Fruit fly (Drosophila melanogaster) whole organism, embryonic: Measurements from ENCODE around the gene CG33969.

Source experiments
- ATbp ChIP-seq: fragments of 200-800 bp; sonication (Bioruptor generic); optimal IDR thresholded peaks from 2 replicates; lab custom pipeline; 2017; ENCODE audit warnings: missing biosample characterization, mild to moderate bottlenecking, missing genetic modification characterization, missing genetic modification reagents
- Antp ChIP-seq: fragments of 200-800 bp; sonication (Bioruptor generic); optimal IDR thresholded peaks from 3 replicates; lab custom pipeline; 2016; ENCODE audit warnings: missing biosample characterization, missing genetic modification characterization
- CG12071 ChIP-seq: fragments of 200-800 bp; sonication (Bioruptor generic); optimal IDR thresholded peaks from 3 replicates; lab custom pipeline; 2018; ENCODE audit warnings: missing biosample characterization, mild to moderate bottlenecking, missing genetic modification characterization
- CG12104 ChIP-seq: fragments of 200-800 bp; sonication (Bioruptor generic); optimal IDR thresholded peaks from 3 replicates; lab custom pipeline; 2016; ENCODE audit warnings: missing biosample characterization, missing genetic modification characterization
- CG14014 ChIP-seq: fragments of 200-800 bp; sonication (Bioruptor generic); IDR thresholded peaks from 2 replicates; pipeline ENCODE4 v1.3.6; 2022; ENCODE audit warnings: missing biosample characterization, missing genetic modification characterization
- CG15696 ChIP-seq: fragments of 200-800 bp; sonication (Bioruptor generic); optimal IDR thresholded peaks from 2 replicates; lab custom pipeline; 2019; ENCODE audit warnings: missing biosample characterization, mild to moderate bottlenecking, missing genetic modification characterization, moderate library complexity
- CG17385 ChIP-seq: fragments of 200-800 bp; sonication (Bioruptor generic); optimal IDR thresholded peaks from 3 replicates; lab custom pipeline; 2018; ENCODE audit warnings: missing biosample characterization, mild to moderate bottlenecking, missing genetic modification characterization
- CG17568 ChIP-seq: fragments of 200-800 bp; sonication (Bioruptor generic); optimal IDR thresholded peaks from 2 replicates; lab custom pipeline; 2018; ENCODE audit warnings: missing biosample characterization, mild to moderate bottlenecking, missing genetic modification characterization, moderate library complexity
- CG18599 ChIP-seq: fragments of 200-800 bp; sonication (Bioruptor generic); optimal IDR thresholded peaks from 3 replicates; lab custom pipeline; 2017; ENCODE audit warnings: missing biosample characterization, missing genetic modification characterization, mild to moderate bottlenecking, moderate library complexity, missing genetic modification reagents
- CG2678 ChIP-seq: fragments of 200-800 bp; sonication (Bioruptor generic); optimal IDR thresholded peaks from 3 replicates; lab custom pipeline; 2019; ENCODE audit warnings: missing biosample characterization, mild to moderate bottlenecking, missing genetic modification characterization, moderate library complexity
- CG2875 ChIP-seq: fragments of 200-800 bp; sonication (Bioruptor generic); optimal IDR thresholded peaks from 2 replicates; lab custom pipeline; 2017; ENCODE audit warnings: missing biosample characterization, mild to moderate bottlenecking, missing genetic modification characterization, missing genetic modification reagents
- CG3407 ChIP-seq: fragments of 200-800 bp; sonication (Bioruptor generic); optimal IDR thresholded peaks from 2 replicates; lab custom pipeline; 2018; ENCODE audit warnings: missing biosample characterization, mild to moderate bottlenecking, missing genetic modification characterization
- CG6689 ChIP-seq: fragments of 200-800 bp; sonication (Bioruptor generic); IDR thresholded peaks from 2 replicates; pipeline ENCODE4 v1.3.6; 2022; ENCODE audit warnings: missing biosample characterization, missing genetic modification characterization
- CG7786 ChIP-seq: fragments of 200-800 bp; sonication (Bioruptor generic); optimal IDR thresholded peaks from 2 replicates; lab custom pipeline; 2016; ENCODE audit warnings: missing biosample characterization, missing genetic modification characterization
- CG7963 ChIP-seq: fragments of 200-800 bp; sonication (Bioruptor generic); IDR thresholded peaks from 3 replicates; pipeline ENCODE4 v1.3.6; 2022; ENCODE audit warnings: missing biosample characterization, missing genetic modification characterization; ENCODE audit not compliant: partially characterized antibody
- CTCF ChIP-seq: fragments of 200-800 bp; sonication (Bioruptor generic); optimal IDR thresholded peaks from 2 replicates; lab custom pipeline; 2017; ENCODE audit warnings: missing biosample characterization, mild to moderate bottlenecking, missing genetic modification characterization, moderate library complexity
- CrebB ChIP-seq: fragments of 200-800 bp; sonication (Bioruptor generic); optimal IDR thresholded peaks from 3 replicates; lab custom pipeline; 2018; ENCODE audit warnings: missing biosample characterization, mild to moderate bottlenecking, missing genetic modification characterization
- Deaf1 ChIP-seq: fragments of 200-800 bp; optimal IDR thresholded peaks from 3 replicates; lab custom pipeline; 2019; ENCODE audit warnings: missing biosample characterization, mild to moderate bottlenecking, missing genetic modification characterization, moderate library complexity
- Dek ChIP-seq: fragments of 200-800 bp; sonication (Bioruptor generic); optimal IDR thresholded peaks from 3 replicates; lab custom pipeline; 2019; ENCODE audit warnings: missing biosample characterization, mild to moderate bottlenecking, missing genetic modification characterization, moderate library complexity
- Fer3 ChIP-seq: fragments of 200-800 bp; sonication (Bioruptor generic); optimal IDR thresholded peaks from 2 replicates; lab custom pipeline; 2018; ENCODE audit warnings: missing biosample characterization, mild to moderate bottlenecking, missing genetic modification characterization, moderate library complexity
- Hr78 ChIP-seq, 2 experiments: fragments of 200-800 bp in 1 of 2; fragments of >200 bp in 1 of 2; sonication (Bioruptor generic) in 1 of 2; optimal IDR thresholded peaks; 2 replicates each; lab custom pipeline; 2017 to 2019; ENCODE audit warnings: missing biosample characterization in 2 of 2, missing genetic modification characterization in 2 of 2, mild to moderate bottlenecking in 1 of 2, moderate library complexity in 1 of 2
- MTF-1 ChIP-seq: fragments of 200-800 bp; sonication (Bioruptor generic); optimal IDR thresholded peaks from 2 replicates; lab custom pipeline; 2018; ENCODE audit warnings: missing biosample characterization, mild to moderate bottlenecking, missing genetic modification characterization, borderline replicate concordance
- Meics ChIP-seq: fragments of 200-800 bp; sonication (Bioruptor generic); optimal IDR thresholded peaks from 2 replicates; lab custom pipeline; 2017; ENCODE audit warnings: missing biosample characterization, mild to moderate bottlenecking, missing genetic modification characterization
- Myb ChIP-seq: fragments of 200-800 bp; sonication (Bioruptor generic); optimal IDR thresholded peaks from 2 replicates; lab custom pipeline; 2016; ENCODE audit warnings: missing biosample characterization, missing genetic modification characterization
- NfI ChIP-seq: fragments of 200-800 bp; sonication (Bioruptor generic); optimal IDR thresholded peaks from 3 replicates; lab custom pipeline; 2018; ENCODE audit warnings: missing biosample characterization, mild to moderate bottlenecking, missing genetic modification characterization, moderate library complexity
- Pdp1 ChIP-seq, 2 experiments: fragments of 200-800 bp; sonication (Bioruptor generic); optimal IDR thresholded peaks; 3 replicates each; lab custom pipeline; 2016; ENCODE audit warnings: missing biosample characterization in 2 of 2, missing genetic modification characterization in 2 of 2, mild to moderate bottlenecking in 1 of 2, moderate library complexity in 1 of 2
- Vsx1 ChIP-seq: fragments of 200-800 bp; sonication (Bioruptor generic); optimal IDR thresholded peaks from 2 replicates; lab custom pipeline; 2017; ENCODE audit warnings: missing biosample characterization, mild to moderate bottlenecking, missing genetic modification characterization, missing genetic modification reagents
- ac ChIP-seq: fragments of 200-800 bp; sonication (Bioruptor generic); optimal IDR thresholded peaks from 3 replicates; lab custom pipeline; 2017; ENCODE audit warnings: missing biosample characterization, mild to moderate bottlenecking, missing genetic modification characterization
- bsh ChIP-seq, 2 experiments: fragments of 200-800 bp; sonication (Bioruptor generic); optimal IDR thresholded peaks; 2 replicates each; lab custom pipeline; 2017 to 2018; ENCODE audit warnings: mild to moderate bottlenecking in 2 of 2, missing biosample characterization in 2 of 2, missing genetic modification characterization in 2 of 2, moderate library complexity in 1 of 2
- chinmo ChIP-seq: fragments of 200-800 bp; sonication (Bioruptor generic); IDR thresholded peaks from 4 replicates; pipeline ENCODE4 v1.3.6; 2022; ENCODE audit warnings: missing biosample characterization, missing genetic modification characterization; ENCODE audit not compliant: partially characterized antibody
- chn ChIP-seq: fragments of 200-800 bp; sonication (Bioruptor generic); optimal IDR thresholded peaks from 2 replicates; lab custom pipeline; 2016; ENCODE audit warnings: missing biosample characterization, missing genetic modification characterization
- en ChIP-seq: fragments of 200-800 bp; sonication (Bioruptor generic); optimal IDR thresholded peaks from 2 replicates; lab custom pipeline; 2016; ENCODE audit warnings: missing biosample characterization, missing genetic modification characterization
- exex ChIP-seq: fragments of 200-800 bp; sonication (Bioruptor generic); optimal IDR thresholded peaks from 4 replicates; lab custom pipeline; 2018; ENCODE audit warnings: missing biosample characterization, mild to moderate bottlenecking, missing genetic modification characterization, moderate library complexity
- fd102C ChIP-seq: fragments of 200-800 bp; sonication (Bioruptor generic); optimal IDR thresholded peaks from 2 replicates; lab custom pipeline; 2018; ENCODE audit warnings: missing biosample characterization, mild to moderate bottlenecking, missing genetic modification characterization, moderate library complexity
- gcm ChIP-seq: fragments of 200-800 bp; sonication (Bioruptor generic); optimal IDR thresholded peaks from 2 replicates; lab custom pipeline; 2019; ENCODE audit warnings: missing biosample characterization, mild to moderate bottlenecking, missing genetic modification characterization, moderate library complexity
- h ChIP-seq: fragments of >200 bp; optimal IDR thresholded peaks from 2 replicates; lab custom pipeline; 2017
- hbn ChIP-seq: fragments of 200-800 bp; sonication (Bioruptor generic); IDR thresholded peaks from 2 replicates; pipeline ENCODE4 v1.3.6; 2022; ENCODE audit warnings: missing biosample characterization, missing genetic modification characterization; ENCODE audit not compliant: partially characterized antibody
- hkb ChIP-seq, 2 experiments: fragments of 200-800 bp in 1 of 2; fragments of >200 bp in 1 of 2; sonication (Bioruptor generic) in 1 of 2; IDR thresholded peaks in 1 of 2; optimal IDR thresholded peaks in 1 of 2; 2 replicates each; pipeline versions ENCODE4 v1.3.6 to Lab custom; 2017 to 2022; ENCODE audit warnings: missing biosample characterization in 1 of 2, missing genetic modification characterization in 1 of 2
- nau ChIP-seq: fragments of 200-800 bp; sonication (Bioruptor generic); optimal IDR thresholded peaks from 3 replicates; lab custom pipeline; 2017; ENCODE audit warnings: missing biosample characterization, mild to moderate bottlenecking, missing genetic modification characterization, missing genetic modification reagents
- pum ChIP-seq: fragments of 200-800 bp; sonication (Bioruptor generic); optimal IDR thresholded peaks from 2 replicates; lab custom pipeline; 2016; ENCODE audit warnings: missing biosample characterization, missing genetic modification characterization
- rib ChIP-seq: fragments of 200-800 bp; sonication (Bioruptor generic); IDR thresholded peaks from 2 replicates; pipeline ENCODE4 v1.3.6; 2022; ENCODE audit warnings: missing biosample characterization, missing genetic modification characterization
- run ChIP-seq: fragments of 200-800 bp; sonication (Bioruptor generic); optimal IDR thresholded peaks from 3 replicates; lab custom pipeline; 2018; ENCODE audit warnings: missing biosample characterization, mild to moderate bottlenecking, missing genetic modification characterization
- sd ChIP-seq: fragments of 200-800 bp; sonication (Bioruptor generic); optimal IDR thresholded peaks from 3 replicates; lab custom pipeline; 2018; ENCODE audit warnings: missing biosample characterization, mild to moderate bottlenecking, missing genetic modification characterization, moderate library complexity
- unc-4 ChIP-seq: fragments of 200-800 bp; sonication (Bioruptor generic); IDR thresholded peaks from 2 replicates; pipeline ENCODE4 v1.3.6; 2022; ENCODE audit warnings: missing biosample characterization, missing genetic modification characterization; ENCODE audit not compliant: partially characterized antibody
- unpg ChIP-seq: fragments of 200-800 bp; sonication (Bioruptor generic); optimal IDR thresholded peaks from 3 replicates; lab custom pipeline; 2018; ENCODE audit warnings: missing biosample characterization, mild to moderate bottlenecking, missing genetic modification characterization, moderate library complexity
- zf30C ChIP-seq: fragments of 200-800 bp; sonication (Bioruptor generic); optimal IDR thresholded peaks from 3 replicates; lab custom pipeline; 2018; ENCODE audit warnings: missing biosample characterization, mild to moderate bottlenecking, missing genetic modification characterization

The CG33969 gene

DNA sequence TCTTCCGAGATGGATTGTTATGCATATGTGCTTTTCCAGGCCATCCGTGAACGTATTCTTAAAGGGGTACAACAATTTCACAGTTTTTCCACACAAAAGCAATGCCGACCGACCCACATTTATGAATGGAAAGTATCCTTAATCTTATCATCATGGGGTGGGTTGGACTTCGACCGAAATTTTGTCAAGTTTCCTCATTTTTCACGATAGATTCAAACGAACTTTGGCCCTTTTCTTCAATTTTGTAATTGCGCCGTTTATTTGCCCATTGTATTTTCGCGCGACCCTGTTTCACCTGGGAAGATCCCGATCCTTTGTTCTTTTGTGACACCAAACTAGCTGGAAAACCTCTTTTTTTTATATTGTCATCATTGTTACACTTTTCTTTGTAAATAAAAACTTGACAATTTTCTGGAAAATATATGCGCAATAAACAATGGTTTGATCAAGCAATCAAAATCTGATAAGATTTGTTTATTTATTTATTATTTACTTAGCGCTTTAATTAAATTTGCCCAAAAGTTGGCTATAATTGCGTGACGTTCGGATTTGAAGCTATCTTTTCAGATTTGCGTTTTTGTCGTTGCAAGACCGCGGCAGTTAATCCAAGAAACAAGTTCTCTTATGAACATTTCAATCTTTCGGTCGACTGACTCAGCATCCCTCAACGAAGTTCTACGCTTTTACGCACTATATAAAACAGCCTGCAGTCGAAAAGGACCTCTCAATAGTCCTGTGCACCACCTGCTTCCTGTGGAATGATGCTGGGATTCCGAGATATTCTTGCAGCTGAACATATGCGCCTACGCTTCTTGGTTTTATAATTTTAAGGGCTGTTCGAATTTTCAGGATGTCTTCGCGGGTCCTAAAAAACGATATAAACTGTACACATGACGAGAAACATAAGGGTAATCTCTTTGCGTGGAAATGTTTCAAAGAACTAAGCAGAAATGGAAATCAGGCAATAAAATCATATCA lies 12.9 kb upstream of the CG33969 start:
- TF ChIP-seq CG18599 (peak; percentile 0), MTF-1 (peak; percentile 30), gcm (peak; percentile 24), sd (no peak), hbn (GFP tag; lab: Robert Waterston, UW) (no peak), CG2678 (tag; lab: Kevin White, UChicago) (peak; percentile 49), fd102C (GFP tag; lab: Kevin White, UChicago) (peak; percentile 13), ATbp (GFP tag; lab: Kevin White, UChicago) (peak; percentile 59), Deaf1 (no peak), ac (GFP tag; lab: Kevin White, UChicago) (peak; percentile 21), zf30C (GFP tag; lab: Kevin White, UChicago) (no peak), chn (GFP tag; lab: Kevin White, UChicago) (no peak), chinmo (GFP tag; lab: Robert Waterston, UW) (no peak), Pdp1 (GFP tag; optimal IDR thresholded peaks at IDR 0.05; lab: Kevin White, UChicago) (no peak), Dek (tag; lab: Kevin White, UChicago) (peak; percentile 15), run (peak; percentile 12), CG12104 (peak; percentile 9), pum (GFP tag; lab: Kevin White, UChicago) (no peak), CG14014 (GFP tag; lab: Robert Waterston, UW) (0 out of 2 replicates have a peak, but pooled peaks have one; percentile 31), Myb (no peak), CG3407 (GFP tag; lab: Kevin White, UChicago) (no peak), rib (0 out of 2 replicates have a peak, but pooled peaks have one; percentile 13), hkb (optimal IDR thresholded peaks at IDR 0.05; lab: Kevin White, UChicago) (no peak), hkb (GFP tag; IDR thresholded peaks at IDR 0.05; lab: Robert Waterston, UW) (peak; percentile 38; the same call in 1 of the 2 replicates), CTCF (GFP tag; lab: Kevin White, UChicago) (peak; percentile 55), unc-4 (GFP tag; lab: Robert Waterston, UW) (no peak), Hr78 (GFP tag; optimal IDR thresholded peaks at IDR 0.05; lab: Kevin White, UChicago) (no peak), CG7786 (GFP tag; lab: Kevin White, UChicago) (no peak), exex (tag; lab: Kevin White, UChicago) (peak; percentile 28), h (lab: Kevin White, UChicago) (no peak), CG17385 (GFP tag; lab: Kevin White, UChicago) (peak; percentile 45), Meics (GFP tag; lab: Kevin White, UChicago) (peak; percentile 8), Fer3 (tag; lab: Kevin White, UChicago) (peak; percentile 24), Vsx1 (GFP tag; lab: Kevin White, UChicago) (peak; percentile 72), CG7963 (GFP tag; lab: Robert Waterston, UW) (no peak), CG12071 (GFP tag; lab: Kevin White, UChicago) (peak; percentile 27), CrebB (peak; percentile 60), en (GFP tag; lab: Kevin White, UChicago) (no peak), CG2875 (GFP tag; lab: Kevin White, UChicago) (peak; percentile 22), CG17568 (GFP tag; lab: Kevin White, UChicago) (peak; percentile 73), nau (GFP tag; lab: Kevin White, UChicago) (no peak), Antp (GFP tag; lab: Kevin White, UChicago) (no peak), unpg (GFP tag; lab: Kevin White, UChicago) (peak; percentile 45), NfI (GFP tag; lab: Kevin White, UChicago) (peak; percentile 44), bsh (GFP tag; optimal IDR thresholded peaks at IDR 0.05; lab: Kevin White, UChicago) (peak in 1 of 2 experiments; percentile 12), CG15696 (tag; lab: Kevin White, UChicago) (peak; percentile 11), CG6689 (GFP tag; lab: Robert Waterston, UW) (no peak)
